Worm (Caenorhabditis elegans) whole organism, L3 larva: ENCODE measurements around the gene Y82E9BL.1.

ENCODE experiments used
- fkh-10 ChIP-seq: sonication (generic microtip); optimal IDR thresholded peaks from 2 replicates; lab custom pipeline; 2017; ENCODE audit warnings: missing biosample characterization, missing genetic modification reagents, missing genetic modification characterization

The Y82E9BL.1 gene

DNA sequence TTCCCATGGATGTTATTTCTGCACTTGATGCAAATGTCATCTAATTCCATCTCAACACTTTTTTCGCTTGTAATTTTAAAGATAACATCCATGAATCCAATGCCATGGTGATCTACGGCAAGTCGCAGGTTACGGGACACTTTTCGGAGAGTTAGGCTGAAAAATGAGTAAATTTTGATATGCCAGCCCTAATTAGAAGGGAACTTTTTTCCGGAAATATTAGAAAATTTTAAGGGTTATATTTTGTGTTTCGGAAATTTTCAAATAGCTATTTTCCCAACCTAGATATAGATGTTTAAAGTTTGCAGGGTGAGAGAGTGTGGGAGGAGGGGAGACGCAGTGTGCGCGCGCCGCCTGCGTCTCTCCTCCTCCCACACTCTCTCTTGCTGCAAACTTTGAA, 47.9 kb downstream of the Y82E9BL.1 start:
- TF ChIP-seq fkh-10 = no peak
- TF ChIP-seq, all 47 proteins: peak for 0
